ENCODE assay signal across 5 fruit fly cellular contexts in genomic region chr2L:20061018-20061657, dm6.
TF ChIP-seq lines count a peak whose summit lies in the region.

TSS of gene barr (minus strand) at chr2L:20061370.
TSS of gene lok (plus strand) at chr2L:20061422.

- no peak for TF ChIP-seq CTCF in whole organism, embryonic (GFP tag; optimal IDR thresholded peaks at IDR 0.05; lab: Kevin White, UChicago)

TF ChIP-seq in whole organism, adult, 20 proteins besides CTCF, POLR2A, EP300 and RAD21 (continues in another document):
- TF ChIP-seq Clk (GFP tag; optimal IDR thresholded peaks at IDR 0.05; lab: Kevin White, UChicago) (no peak), tj (GFP tag; optimal IDR thresholded peaks at IDR 0.05; lab: Kevin White, UChicago) (peak; percentile 41), CG5204 (GFP tag; optimal IDR thresholded peaks at IDR 0.05; lab: Kevin White, UChicago) (no peak), ovo (GFP tag; optimal IDR thresholded peaks at IDR 0.05; lab: Kevin White, UChicago) (peak; percentile 47), bab1 (GFP tag; optimal IDR thresholded peaks at IDR 0.05; lab: Kevin White, UChicago) (no peak), CG33017 (tag; optimal IDR thresholded peaks at IDR 0.05; lab: Kevin White, UChicago) (peak; percentile 10), cnc (optimal IDR thresholded peaks at IDR 0.05; lab: Kevin White, UChicago) (no peak), toe (GFP tag; optimal IDR thresholded peaks at IDR 0.05; lab: Kevin White, UChicago) (peak; percentile 83), CG14711 (tag; optimal IDR thresholded peaks at IDR 0.05; lab: Kevin White, UChicago) (peak; percentile 31), CG11617 (GFP tag; optimal IDR thresholded peaks at IDR 0.05; lab: Kevin White, UChicago) (peak; percentile 41), CG7101 (tag; optimal IDR thresholded peaks at IDR 0.05; lab: Kevin White, UChicago) (peak; percentile 42), kay (GFP tag; lab: Kevin White, UChicago; ENCODE audit: borderline replicate concordance) (no peak), Hr96 (GFP tag; optimal IDR thresholded peaks at IDR 0.05; lab: Kevin White, UChicago) (peak; percentile 60), Mnt (GFP tag; optimal IDR thresholded peaks at IDR 0.05; lab: Kevin White, UChicago) (peak; percentile 26), CG1620 (GFP tag; optimal IDR thresholded peaks at IDR 0.05; lab: Kevin White, UChicago) (peak; percentile 64), CG7045 (GFP tag; optimal IDR thresholded peaks at IDR 0.05; lab: Kevin White, UChicago) (peak; percentile 33), CG12768 (GFP tag; optimal IDR thresholded peaks at IDR 0.05; lab: Kevin White, UChicago) (peak; percentile 43), Crg-1 (GFP tag; optimal IDR thresholded peaks at IDR 0.05; lab: Kevin White, UChicago) (peak; percentile 39)

TF ChIP-seq in whole organism, embryonic, 481 proteins besides CTCF, POLR2A, EP300 and RAD21 (continues in another document):
- peak; percentile 59 for TF ChIP-seq CG13424 (tag; optimal IDR thresholded peaks at IDR 0.05; lab: Kevin White, UChicago)
- TF ChIP-seq dmrt99B (tag; optimal IDR thresholded peaks at IDR 0.05; lab: Kevin White, UChicago) = no peak
- TF ChIP-seq nerfin-1 (tag; optimal IDR thresholded peaks at IDR 0.05; lab: Kevin White, UChicago) = peak; percentile 44
- peak; percentile 64 for TF ChIP-seq CG9932 (GFP tag; IDR thresholded peaks at IDR 0.05; lab: Robert Waterston, UW)
- peak; percentile 5 for TF ChIP-seq kah (GFP tag; optimal IDR thresholded peaks at IDR 0.05; lab: Kevin White, UChicago)
- TF ChIP-seq CG13287 (GFP tag; IDR thresholded peaks at IDR 0.05; lab: Robert Waterston, UW; ENCODE audit: partially characterized antibody) = no peak
- peak; percentile 25 for TF ChIP-seq zen (tag; optimal IDR thresholded peaks at IDR 0.05; lab: Kevin White, UChicago)
- TF ChIP-seq CG17361 (GFP tag; IDR thresholded peaks at IDR 0.05; lab: Robert Waterston, UW) = peak; percentile 84
- peak; percentile 60 for TF ChIP-seq gem (tag; optimal IDR thresholded peaks at IDR 0.05; lab: Kevin White, UChicago)
- no peak for TF ChIP-seq ab (GFP tag; optimal IDR thresholded peaks at IDR 0.05; lab: Kevin White, UChicago)
- peak; percentile 69 for TF ChIP-seq CG9727 (GFP tag; optimal IDR thresholded peaks at IDR 0.05; lab: Kevin White, UChicago)
- TF ChIP-seq bcd (GFP tag; optimal IDR thresholded peaks at IDR 0.05; lab: Kevin White, UChicago) = peak; percentile 64
- TF ChIP-seq CG10147 (GFP tag; optimal IDR thresholded peaks at IDR 0.05; lab: Kevin White, UChicago) = peak; percentile 53
- TF ChIP-seq Gug (GFP tag; IDR thresholded peaks at IDR 0.05; lab: Robert Waterston, UW) = peak; percentile 25; the same call in 1 of the 4 replicates
- no peak for TF ChIP-seq C15 (GFP tag; IDR thresholded peaks at IDR 0.05; lab: Robert Waterston, UW)
- TF ChIP-seq onecut (GFP tag; IDR thresholded peaks at IDR 0.05; lab: Robert Waterston, UW) = no peak
- TF ChIP-seq Oaz (GFP tag; IDR thresholded peaks at IDR 0.05; lab: Robert Waterston, UW) = no peak
- TF ChIP-seq NK7.1 (GFP tag; optimal IDR thresholded peaks at IDR 0.05; lab: Kevin White, UChicago) = no peak
- no peak for TF ChIP-seq Hr78 (GFP tag; optimal IDR thresholded peaks at IDR 0.05; lab: Kevin White, UChicago)

TF ChIP-seq in whole organism, prepupa, 60 proteins besides CTCF, POLR2A, EP300 and RAD21 (continues in another document):
- TF ChIP-seq salr (GFP tag; optimal IDR thresholded peaks at IDR 0.05; lab: Kevin White, UChicago) (no peak), CG1621 (tag; optimal IDR thresholded peaks at IDR 0.05; lab: Kevin White, UChicago) (no peak), vri (GFP tag; optimal IDR thresholded peaks at IDR 0.05; lab: Kevin White, UChicago) (no peak), Met (GFP tag; optimal IDR thresholded peaks at IDR 0.05; lab: Kevin White, UChicago) (no peak), OdsH (GFP tag; optimal IDR thresholded peaks at IDR 0.05; lab: Kevin White, UChicago) (peak; percentile 56), CG6808 (GFP tag; optimal IDR thresholded peaks at IDR 0.05; lab: Kevin White, UChicago) (no peak), dsx (GFP tag; optimal IDR thresholded peaks at IDR 0.05; lab: Kevin White, UChicago; ENCODE audit: poor library complexity, severe bottlenecking) (no peak), CG31627 (GFP tag; optimal IDR thresholded peaks at IDR 0.05; lab: Kevin White, UChicago) (peak; percentile 75), Sox102F (GFP tag; optimal IDR thresholded peaks at IDR 0.05; lab: Kevin White, UChicago) (peak; percentile 38), CG11294 (GFP tag; IDR thresholded peaks at IDR 0.05; lab: Robert Waterston, UW) (no peak), CG11762 (GFP tag; optimal IDR thresholded peaks at IDR 0.05; lab: Kevin White, UChicago; ENCODE audit: insufficient read depth) (peak; percentile 1), fkh (GFP tag; optimal IDR thresholded peaks at IDR 0.05; lab: Kevin White, UChicago) (no peak), pdm3 (GFP tag; optimal IDR thresholded peaks at IDR 0.05; lab: Kevin White, UChicago) (peak; percentile 69), CG15336 (GFP tag; IDR thresholded peaks at IDR 0.05; lab: Robert Waterston, UW) (no peak), Eip75B (GFP tag; optimal IDR thresholded peaks at IDR 0.05; lab: Kevin White, UChicago) (no peak), CG10669 (GFP tag; optimal IDR thresholded peaks at IDR 0.05; lab: Kevin White, UChicago) (no peak), Hr39 (GFP tag; optimal IDR thresholded peaks at IDR 0.05; lab: Kevin White, UChicago) (peak; percentile 61), CG6163 (GFP tag; IDR thresholded peaks at IDR 0.05; lab: Robert Waterston, UW) (no peak), dac (GFP tag; optimal IDR thresholded peaks at IDR 0.05; lab: Kevin White, UChicago) (no peak), Lpt (GFP tag; optimal IDR thresholded peaks at IDR 0.05; lab: Kevin White, UChicago) (no peak)

TF ChIP-seq in whole organism, pupa, 21 proteins besides CTCF, POLR2A, EP300 and RAD21:
- TF ChIP-seq CG8301 (tag; optimal IDR thresholded peaks at IDR 0.05; lab: Kevin White, UChicago) = no peak
- peak; percentile 20 for TF ChIP-seq CG15710 (tag; optimal IDR thresholded peaks at IDR 0.05; lab: Kevin White, UChicago)
- TF ChIP-seq CG13204 (GFP tag; optimal IDR thresholded peaks at IDR 0.05; lab: Kevin White, UChicago) = no peak
- TF ChIP-seq CG8159 (tag; optimal IDR thresholded peaks at IDR 0.05; lab: Kevin White, UChicago) = peak; percentile 37
- TF ChIP-seq CG9948 (tag; optimal IDR thresholded peaks at IDR 0.05; lab: Kevin White, UChicago) = peak; percentile 17
- no peak for TF ChIP-seq CG17806 (tag; optimal IDR thresholded peaks at IDR 0.05; lab: Kevin White, UChicago)
TF ChIP-seq in whole organism, pupa: peak in this region for 3.

TF ChIP-seq in whole organism, wandering third instar larva, 38 proteins besides CTCF, POLR2A, EP300 and RAD21 (continues in another document):
- TF ChIP-seq tai (GFP tag; optimal IDR thresholded peaks at IDR 0.05; lab: Kevin White, UChicago) (no peak), Sp1 (GFP tag; optimal IDR thresholded peaks at IDR 0.05; lab: Kevin White, UChicago) (peak; percentile 41), HLH106 (tag; optimal IDR thresholded peaks at IDR 0.05; lab: Kevin White, UChicago) (peak; percentile 64), Dfd (GFP tag; optimal IDR thresholded peaks at IDR 0.05; lab: Kevin White, UChicago) (no peak), Hr83 (GFP tag; optimal IDR thresholded peaks at IDR 0.05; lab: Kevin White, UChicago; ENCODE audit: poor library complexity, severe bottlenecking) (no peak), lola (GFP tag; optimal IDR thresholded peaks at IDR 0.05; lab: Kevin White, UChicago) (no peak), dl (GFP tag; optimal IDR thresholded peaks at IDR 0.05; lab: Kevin White, UChicago; ENCODE audit: insufficient read depth in 1 of 2, partially characterized antibody in 2 of 2) (no peak), br (GFP tag; optimal IDR thresholded peaks at IDR 0.05; lab: Kevin White, UChicago) (peak; percentile 20), fru (GFP tag; optimal IDR thresholded peaks at IDR 0.05; lab: Kevin White, UChicago) (peak; percentile 62), N (GFP tag; optimal IDR thresholded peaks at IDR 0.05; lab: Kevin White, UChicago) (no peak), Dif (GFP tag; optimal IDR thresholded peaks at IDR 0.05; lab: Kevin White, UChicago; ENCODE audit: partially characterized antibody) (no peak), dsf (GFP tag; optimal IDR thresholded peaks at IDR 0.05; lab: Kevin White, UChicago; ENCODE audit: borderline replicate concordance) (peak; percentile 23), ey (GFP tag; optimal IDR thresholded peaks at IDR 0.05; lab: Kevin White, UChicago) (peak; percentile 37), woc (GFP tag; optimal IDR thresholded peaks at IDR 0.05; lab: Kevin White, UChicago) (peak; percentile 73), Myc (optimal IDR thresholded peaks at IDR 0.05; lab: Kevin White, UChicago) (peak; percentile 94), Hr78 (GFP tag; optimal IDR thresholded peaks at IDR 0.05; lab: Kevin White, UChicago) (no peak), CG9705 (GFP tag; optimal IDR thresholded peaks at IDR 0.05; lab: Kevin White, UChicago) (peak; percentile 44), sv (GFP tag; optimal IDR thresholded peaks at IDR 0.05; lab: Kevin White, UChicago) (peak; percentile 65), h (GFP tag; optimal IDR thresholded peaks at IDR 0.05; lab: Kevin White, UChicago) (peak; percentile 52), Vsx2 (GFP tag; optimal IDR thresholded peaks at IDR 0.05; lab: Kevin White, UChicago; ENCODE audit: partially characterized antibody) (no peak), psq (GFP tag; optimal IDR thresholded peaks at IDR 0.05; lab: Kevin White, UChicago) (peak; percentile 48), dmrt93B (GFP tag; optimal IDR thresholded peaks at IDR 0.05; lab: Kevin White, UChicago) (peak; percentile 45), pan (optimal IDR thresholded peaks at IDR 0.05; lab: Kevin White, UChicago) (no peak), Rel (GFP tag; optimal IDR thresholded peaks at IDR 0.05; lab: Kevin White, UChicago) (no peak), Rel (tag; optimal IDR thresholded peaks at IDR 0.05; lab: Kevin White, UChicago) (peak; percentile 31), sage (GFP tag; optimal IDR thresholded peaks at IDR 0.05; lab: Kevin White, UChicago) (no peak), rgr (GFP tag; optimal IDR thresholded peaks at IDR 0.05; lab: Kevin White, UChicago) (peak; percentile 44), Jra (GFP tag; optimal IDR thresholded peaks at IDR 0.05; lab: Kevin White, UChicago) (peak; percentile 57), foxo (GFP tag; optimal IDR thresholded peaks at IDR 0.05; lab: Kevin White, UChicago) (peak in 1 of 2 experiments; percentile 70), brk (GFP tag; optimal IDR thresholded peaks at IDR 0.05; lab: Kevin White, UChicago) (no peak), GATAd (GFP tag; optimal IDR thresholded peaks at IDR 0.05; lab: Kevin White, UChicago) (peak; percentile 14), CrebA (GFP tag; optimal IDR thresholded peaks at IDR 0.05; lab: Kevin White, UChicago; ENCODE audit: borderline replicate concordance) (no peak), CG32264 (GFP tag; optimal IDR thresholded peaks at IDR 0.05; lab: Kevin White, UChicago) (no peak), Mio (GFP tag; optimal IDR thresholded peaks at IDR 0.05; lab: Kevin White, UChicago) (no peak), usp (GFP tag; optimal IDR thresholded peaks at IDR 0.05; lab: Kevin White, UChicago) (no peak)
